Worm (Caenorhabditis elegans) whole organism, early embryonic: ENCODE data around the gene ZK353.9.

Experiments
- B0310.2 ChIP-seq: sonication (generic microtip); optimal IDR thresholded peaks from 2 replicates; lab custom pipeline; 2016; ENCODE audit warnings: mild to moderate bottlenecking, missing genetic modification characterization, missing compliant biosample characterization
- F13C5.2 ChIP-seq: sonication (generic microtip); optimal IDR thresholded peaks from 2 replicates; lab custom pipeline; 2017; ENCODE audit warnings: mild to moderate bottlenecking, missing genetic modification characterization, inconsistent platforms, missing compliant biosample characterization
- aly-1 ChIP-seq: sonication (generic microtip); optimal IDR thresholded peaks from 2 replicates; lab custom pipeline; 2016; ENCODE audit warnings: missing genetic modification characterization, missing compliant biosample characterization
- ama-1 ChIP-seq: fragments of 150-350 bp; optimal IDR thresholded peaks from 2 replicates; lab custom pipeline; 2014
- ceh-13 ChIP-seq: fragments of 200-800 bp; sonication (Bioruptor generic); optimal IDR thresholded peaks from 2 replicates; lab custom pipeline; 2018; ENCODE audit warnings: mild to moderate bottlenecking, missing genetic modification characterization, missing compliant biosample characterization
- ets-7 ChIP-seq: sonication (generic microtip); optimal IDR thresholded peaks from 2 replicates; lab custom pipeline; 2016; ENCODE audit warnings: missing genotype, missing genetic modification characterization, missing compliant biosample characterization
- flt-1 ChIP-seq: fragments of 200-800 bp; sonication (Bioruptor generic); IDR thresholded peaks from 2 replicates; pipeline ENCODE4 v1.3.6; 2022; ENCODE audit warnings: missing genetic modification characterization, missing compliant biosample characterization
- hmbx-1 ChIP-seq: sonication (generic microtip); optimal IDR thresholded peaks from 2 replicates; lab custom pipeline; 2016; ENCODE audit warnings: mild to moderate bottlenecking, missing genetic modification characterization, missing compliant biosample characterization
- scrt-1 ChIP-seq: fragments of 200-800 bp; sonication (Bioruptor generic); IDR thresholded peaks from 2 replicates; pipeline ENCODE4 v1.3.6; 2022; ENCODE audit warnings: missing genetic modification characterization, missing compliant biosample characterization
- sea-1 ChIP-seq: fragments of 200-800 bp; sonication (Bioruptor generic); conservative IDR thresholded peaks from 2 replicates; pipeline ENCODE4 v1.3.6; 2022; ENCODE audit warnings: missing genetic modification characterization, missing compliant biosample characterization
- tbx-37 ChIP-seq: fragments of 200-800 bp; sonication (Bioruptor generic); conservative IDR thresholded peaks from 2 replicates; pipeline ENCODE4 v1.3.6; 2022; ENCODE audit warnings: missing genetic modification reagents, missing genetic modification characterization, missing compliant biosample characterization

DNA sequence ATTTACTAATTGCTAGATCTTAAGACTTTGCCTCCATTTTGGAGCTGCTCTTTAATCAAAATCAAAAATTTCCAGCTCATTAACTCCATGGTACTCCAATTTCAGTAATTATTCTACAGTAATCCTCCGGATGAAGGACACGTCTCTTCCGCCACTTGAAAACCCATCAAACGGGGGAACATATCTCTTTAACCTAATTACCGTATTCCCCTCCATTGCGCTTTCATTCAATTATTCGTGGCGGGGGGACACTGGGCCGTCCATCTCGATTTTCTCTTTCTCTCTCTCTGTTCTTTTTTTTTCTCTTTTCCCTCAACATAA lies 7.5 kb downstream of the ZK353.9 start:
- TF ChIP-seq flt-1 (GFP tag; lab: Robert Waterston, UW), result no peak
- TF ChIP-seq scrt-1 (GFP tag; lab: Robert Waterston, UW), result no peak
- no peak for TF ChIP-seq ets-7 (tag; lab: Kevin White, UChicago)
- no peak for TF ChIP-seq sea-1
- no peak for TF ChIP-seq ama-1 (lab: Kevin White, UChicago)
- TF ChIP-seq hmbx-1 (tag; lab: Kevin White, UChicago), result no peak
- no peak for TF ChIP-seq aly-1 (tag; lab: Kevin White, UChicago)
- no peak for TF ChIP-seq tbx-37 (GFP tag; lab: Robert Waterston, UW)
- no peak for TF ChIP-seq B0310.2
- no peak for TF ChIP-seq F13C5.2 (tag; lab: Kevin White, UChicago)
- TF ChIP-seq ceh-13 (GFP tag; lab: Kevin White, UChicago), result no peak
